Worm (Caenorhabditis elegans) whole organism, L2 larva: ENCODE measurements around the gene C38C6.3.

ENCODE experiments used
- C34F6.9 ChIP-seq: fragments of 150-350 bp; optimal IDR thresholded peaks from 2 replicates; lab custom pipeline; 2014; ENCODE audit warnings: missing biosample characterization, missing genetic modification characterization
- F13H6.1 ChIP-seq: sonication (generic microtip); optimal IDR thresholded peaks from 2 replicates; lab custom pipeline; 2016; ENCODE audit warnings: missing genetic modification characterization, missing compliant biosample characterization
- R02D3.7 ChIP-seq: fragments of 150-350 bp; optimal IDR thresholded peaks from 2 replicates; lab custom pipeline; 2014; ENCODE audit warnings: missing biosample characterization, missing genetic modification characterization
- Y55F3AM.14 ChIP-seq: fragments of 200-800 bp; sonication (Bioruptor generic); optimal IDR thresholded peaks from 2 replicates; lab custom pipeline; 2018; ENCODE audit warnings: mild to moderate bottlenecking, missing genetic modification characterization, missing compliant biosample characterization
- ZK546.5 ChIP-seq: sonication (generic microtip); optimal IDR thresholded peaks from 2 replicates; lab custom pipeline; 2017; ENCODE audit warnings: missing biosample characterization, missing genetic modification characterization
- alr-1 ChIP-seq: fragments of 150-350 bp; optimal IDR thresholded peaks from 2 replicates; lab custom pipeline; 2014; ENCODE audit warnings: missing biosample characterization, missing genetic modification characterization
- ama-1 ChIP-seq: fragments of 150-350 bp; optimal IDR thresholded peaks from 2 replicates; lab custom pipeline; 2018; ENCODE audit warnings: inconsistent platforms
- blmp-1 ChIP-seq: sonication (generic microtip); optimal IDR thresholded peaks from 2 replicates; lab custom pipeline; 2017; ENCODE audit warnings: missing genetic modification characterization, mild to moderate bottlenecking, missing compliant biosample characterization, antibody characterized with exemption, moderate library complexity; ENCODE audit not compliant: insufficient read depth
- ceh-16 ChIP-seq: fragments of 150-350 bp; optimal IDR thresholded peaks from 2 replicates; lab custom pipeline; 2014; ENCODE audit warnings: missing biosample characterization, missing genetic modification characterization
- crh-2 ChIP-seq: sonication (generic microtip); optimal IDR thresholded peaks from 2 replicates; lab custom pipeline; 2017; ENCODE audit warnings: missing biosample characterization, missing genetic modification characterization
- elt-1 ChIP-seq: fragments of 150-350 bp; optimal IDR thresholded peaks from 2 replicates; lab custom pipeline; 2014; ENCODE audit warnings: missing biosample characterization, missing genetic modification characterization
- elt-3 ChIP-seq: sonication (generic microtip); optimal IDR thresholded peaks from 2 replicates; lab custom pipeline; 2017; ENCODE audit warnings: missing biosample characterization, missing genetic modification characterization
- fos-1 ChIP-seq: fragments of 150-350 bp; optimal IDR thresholded peaks from 2 replicates; lab custom pipeline; 2014; ENCODE audit warnings: missing biosample characterization, missing genetic modification characterization
- lin-11 ChIP-seq: fragments of 150-350 bp; sonication (generic microtip); optimal IDR thresholded peaks from 2 replicates; lab custom pipeline; 2014; ENCODE audit warnings: missing biosample characterization, missing genetic modification characterization, inconsistent platforms, mixed read lengths
- lin-13 ChIP-seq: fragments of 150-350 bp; optimal IDR thresholded peaks from 2 replicates; lab custom pipeline; 2014; ENCODE audit warnings: missing biosample characterization, missing genetic modification reagents, missing genetic modification characterization
- lin-39 ChIP-seq: fragments of 150-350 bp; optimal IDR thresholded peaks from 2 replicates; lab custom pipeline; 2014; ENCODE audit warnings: missing biosample characterization, missing genetic modification reagents, missing genetic modification characterization
- lsy-2 ChIP-seq, 2 experiments: fragments of 150-350 bp in 1 of 2; sonication (generic microtip) in 1 of 2; optimal IDR thresholded peaks; 2 replicates each; lab custom pipeline; 2014 to 2017; ENCODE audit warnings: missing biosample characterization in 2 of 2, missing genetic modification characterization in 2 of 2
- mab-5 ChIP-seq: fragments of 150-350 bp; optimal IDR thresholded peaks from 2 replicates; lab custom pipeline; 2014; ENCODE audit warnings: missing biosample characterization, missing genetic modification characterization
- mbf-1 ChIP-seq: sonication (generic microtip); optimal IDR thresholded peaks from 2 replicates; lab custom pipeline; 2017; ENCODE audit warnings: missing biosample characterization, missing genetic modification characterization
- mdl-1 ChIP-seq, 2 experiments: fragments of 150-350 bp in 1 of 2; sonication (generic microtip) in 1 of 2; optimal IDR thresholded peaks; 2 replicates each; lab custom pipeline; 2017; ENCODE audit warnings: missing biosample characterization in 2 of 2, missing genetic modification characterization in 2 of 2
- nhr-11 ChIP-seq: fragments of 150-350 bp; optimal IDR thresholded peaks from 2 replicates; lab custom pipeline; 2014; ENCODE audit warnings: missing biosample characterization, missing genetic modification characterization
- nhr-12 ChIP-seq: fragments of 150-350 bp; optimal IDR thresholded peaks from 2 replicates; lab custom pipeline; 2014; ENCODE audit warnings: missing biosample characterization, missing genetic modification characterization
- nhr-129 ChIP-seq: fragments of 150-350 bp; optimal IDR thresholded peaks from 2 replicates; lab custom pipeline; 2014; ENCODE audit warnings: missing biosample characterization, missing genetic modification characterization
- nhr-23 ChIP-seq: fragments of 150-350 bp; optimal IDR thresholded peaks from 2 replicates; lab custom pipeline; 2014; ENCODE audit warnings: missing biosample characterization, missing genetic modification reagents, missing genetic modification characterization
- nhr-237 ChIP-seq: fragments of 150-350 bp; optimal IDR thresholded peaks from 2 replicates; lab custom pipeline; 2014; ENCODE audit warnings: missing biosample characterization, missing genetic modification characterization
- nhr-25 ChIP-seq: fragments of 150-350 bp; sonication (generic microtip); optimal IDR thresholded peaks from 3 replicates; lab custom pipeline; 2014; ENCODE audit warnings: missing biosample characterization, missing genetic modification characterization
- peb-1 ChIP-seq: fragments of 150-350 bp; optimal IDR thresholded peaks from 2 replicates; lab custom pipeline; 2014; ENCODE audit warnings: missing biosample characterization, missing genetic modification characterization
- skn-1 ChIP-seq: sonication (generic microtip); optimal IDR thresholded peaks from 2 replicates; lab custom pipeline; 2017; ENCODE audit warnings: missing biosample characterization, missing genetic modification characterization
- sma-3 ChIP-seq: sonication (generic microtip); optimal IDR thresholded peaks from 2 replicates; lab custom pipeline; 2016; ENCODE audit warnings: missing genetic modification reagents, missing genetic modification characterization, missing compliant biosample characterization
- sma-9 ChIP-seq, 2 experiments: fragments of 150-350 bp in 1 of 2; sonication (generic microtip) in 1 of 2; optimal IDR thresholded peaks; 2 replicates each; lab custom pipeline; 2014 to 2016; ENCODE audit warnings: missing genetic modification characterization in 2 of 2, mild to moderate bottlenecking in 1 of 2, missing biosample characterization in 1 of 2, missing compliant biosample characterization in 1 of 2, missing genetic modification reagents in 1 of 2, moderate library complexity in 1 of 2
- snpc-4 ChIP-seq: fragments of 150-350 bp; optimal IDR thresholded peaks from 2 replicates; lab custom pipeline; 2014; ENCODE audit warnings: missing biosample characterization, missing genetic modification characterization
- unc-55 ChIP-seq: fragments of 150-350 bp; sonication (generic microtip); optimal IDR thresholded peaks from 3 replicates; lab custom pipeline; 2014; ENCODE audit warnings: missing biosample characterization, missing genetic modification reagents, missing genetic modification characterization
- unc-62 ChIP-seq: fragments of 150-350 bp; optimal IDR thresholded peaks from 2 replicates; lab custom pipeline; 2014; ENCODE audit warnings: missing biosample characterization, missing genetic modification reagents, missing genetic modification characterization
- ztf-11 ChIP-seq: sonication (generic microtip); optimal IDR thresholded peaks from 2 replicates; lab custom pipeline; 2017; ENCODE audit warnings: missing biosample characterization, missing genetic modification characterization
- ztf-4 ChIP-seq: fragments of 150-350 bp; optimal IDR thresholded peaks from 2 replicates; lab custom pipeline; 2014; ENCODE audit warnings: missing biosample characterization, missing genetic modification characterization

Gene C38C6.3

ce11 chrII:14635895-14636294 is 3.0 kb downstream of the C38C6.3 start:
- TF ChIP-seq nhr-129 (tag; lab: Kevin White, UChicago) (peak; percentile 11), snpc-4 (tag; lab: Kevin White, UChicago) (peak; percentile 57)

- TF ChIP-seq crh-2 (tag; lab: Kevin White, UChicago) (no peak), elt-3 (tag; lab: Kevin White, UChicago) (no peak), ZK546.5 (no peak), nhr-237 (tag; lab: Kevin White, UChicago) (no peak), R02D3.7 (no peak), ztf-4 (tag; lab: Kevin White, UChicago) (no peak), ama-1 (lab: Kevin White, UChicago) (no peak), unc-55 (GFP tag; lab: Kevin White, UChicago) (no peak), lin-11 (tag; lab: Kevin White, UChicago) (no peak), nhr-12 (tag; lab: Kevin White, UChicago) (no peak), unc-62 (no peak), mdl-1 (tag; optimal IDR thresholded peaks at IDR 0.05; lab: Kevin White, UChicago) (no peak), alr-1 (tag; lab: Kevin White, UChicago) (no peak), nhr-11 (tag; lab: Kevin White, UChicago) (no peak), nhr-25 (tag; lab: Kevin White, UChicago) (no peak)
Observed at ce11 chrII:14636737-14637136, 3.8 kb downstream of the C38C6.3 start, which contains the start of gene sre-13. Gene sre-13 (minus strand): TSS chrII:14636837.

- TF ChIP-seq lin-13 (GFP tag; lab: Kevin White, UChicago) (peak; percentile 10), lsy-2 (tag; optimal IDR thresholded peaks at IDR 0.05; lab: Kevin White, UChicago) (peak in 1 of 2 experiments; percentile 2), snpc-4 (tag; lab: Kevin White, UChicago) (peak; percentile 82)
- TF ChIP-seq, all 48 proteins: peak for 3; not testable (repeated sequence) for 45
Observed at ce11 chrII:14641387-14641786, 8.5 kb downstream of the C38C6.3 start.

ce11 chrII:14643983-14644382 is 11.1 kb downstream of the C38C6.3 start, which contains the start of gene atgp-2:
Gene atgp-2 (minus strand): TSS chrII:14644083.
- no peak for TF ChIP-seq skn-1 (tag; lab: Kevin White, UChicago)
- TF ChIP-seq sma-3 (GFP tag; lab: Kevin White, UChicago) = no peak
- TF ChIP-seq lin-11 (tag; lab: Kevin White, UChicago) = no peak
- no peak for TF ChIP-seq lsy-2 (tag; optimal IDR thresholded peaks at IDR 0.05; lab: Kevin White, UChicago)
- TF ChIP-seq sma-9 (GFP tag; optimal IDR thresholded peaks at IDR 0.05; lab: Kevin White, UChicago) = peak; percentile 45
- no peak for TF ChIP-seq sma-9 (tag; optimal IDR thresholded peaks at IDR 0.05; lab: Kevin White, UChicago)
- TF ChIP-seq, all 48 proteins: peak for 1

ce11 chrII:14644465-14644864 is 11.5 kb downstream of the C38C6.3 start:
- TF ChIP-seq mbf-1 (tag; lab: Kevin White, UChicago) (no peak), unc-55 (GFP tag; lab: Kevin White, UChicago) (peak; percentile 29)

- TF ChIP-seq Y55F3AM.14 (GFP tag; lab: Kevin White, UChicago) (no peak), mdl-1 (tag; optimal IDR thresholded peaks at IDR 0.05; lab: Kevin White, UChicago) (peak in 1 of 2 experiments; percentile 45), unc-55 (GFP tag; lab: Kevin White, UChicago) (peak; percentile 63), peb-1 (tag; lab: Kevin White, UChicago) (no peak), nhr-25 (tag; lab: Kevin White, UChicago) (peak; percentile 18), crh-2 (tag; lab: Kevin White, UChicago) (peak; percentile 12), lsy-2 (tag; optimal IDR thresholded peaks at IDR 0.05; lab: Kevin White, UChicago) (peak in 1 of 2 experiments; percentile 59), alr-1 (tag; lab: Kevin White, UChicago) (no peak), blmp-1 (tag; lab: Kevin White, UChicago) (peak; percentile 33), ZK546.5 (no peak), ceh-16 (tag; lab: Kevin White, UChicago) (no peak), C34F6.9 (tag; lab: Kevin White, UChicago) (peak; percentile 52), nhr-129 (tag; lab: Kevin White, UChicago) (peak; percentile 79), lin-39 (tag; lab: Kevin White, UChicago) (peak; percentile 83), unc-62 (peak; percentile 14), F13H6.1 (tag; lab: Kevin White, UChicago) (peak; percentile 73), fos-1 (peak; percentile 26), snpc-4 (tag; lab: Kevin White, UChicago) (peak; percentile 54), lin-11 (tag; lab: Kevin White, UChicago) (no peak), mab-5 (peak; percentile 70), nhr-23 (no peak), elt-1 (tag; lab: Kevin White, UChicago) (no peak), ztf-11 (tag; lab: Kevin White, UChicago) (no peak), sma-9 (GFP tag; optimal IDR thresholded peaks at IDR 0.05; lab: Kevin White, UChicago) (peak; percentile 13), sma-9 (tag; optimal IDR thresholded peaks at IDR 0.05; lab: Kevin White, UChicago) (no peak)
- TF ChIP-seq, all 48 proteins: peak for 15
Observed at ce11 chrII:14645290-14645689, 12.4 kb downstream of the C38C6.3 start.
